Fruit fly (Drosophila melanogaster) whole organism, wandering third instar larva: ENCODE data around the gene SLIRP2.
A peak's percentile ranks its signal among the peaks of the same experiment; 100 is the strongest.

ENCODE experiments used
- h ChIP-seq: fragments of 200-800 bp; sonication (Bioruptor generic); optimal IDR thresholded peaks from 3 replicates; lab custom pipeline; 2016; ENCODE audit warnings: missing biosample characterization, mild to moderate bottlenecking, missing genetic modification characterization
- jim ChIP-seq: fragments of 175-275, 200-325 bp; sonication (Bioruptor generic); optimal IDR thresholded peaks from 2 replicates; lab custom pipeline; 2016; ENCODE audit warnings: missing biosample characterization, mild to moderate bottlenecking, missing genetic modification characterization
- tai ChIP-seq: sonication (Bioruptor generic); optimal IDR thresholded peaks from 2 replicates; lab custom pipeline; 2016; ENCODE audit warnings: missing biosample characterization, missing genetic modification characterization

- TF ChIP-seq tai (GFP tag; lab: Kevin White, UChicago): no peak
- TF ChIP-seq jim: no peak
- TF ChIP-seq h (GFP tag; lab: Kevin White, UChicago): peak; percentile 93
Observed at dm6 chr3R:8659907-8660660, 9.2 kb downstream of the SLIRP2 start.
